Worm (Caenorhabditis elegans) whole organism, young adult: ENCODE results near the gene C40C9.4.
A peak's percentile ranks its signal among the peaks of the same experiment; 100 is the strongest.

Experiments used
- B0035.1 ChIP-seq: sonication (generic microtip); optimal IDR thresholded peaks from 2 replicates; lab custom pipeline; 2016; ENCODE audit warnings: missing genetic modification characterization, mild to moderate bottlenecking, missing compliant biosample characterization, missing genotype, missing genetic modification reagents
- B0261.1 ChIP-seq: sonication (generic microtip); optimal IDR thresholded peaks from 2 replicates; lab custom pipeline; 2016; ENCODE audit warnings: mild to moderate bottlenecking, missing genetic modification characterization, moderate library complexity, missing compliant biosample characterization
- B0336.3 ChIP-seq: fragments of 200-800 bp; sonication (Bioruptor generic); IDR thresholded peaks from 2 replicates; pipeline ENCODE4 v1.3.6; 2022; ENCODE audit warnings: missing genetic modification characterization, missing compliant biosample characterization
- C06A6.2 ChIP-seq: fragments of 200-800 bp; sonication (Bioruptor generic); conservative IDR thresholded peaks from 2 replicates; pipeline ENCODE4 v1.3.6; 2022; ENCODE audit warnings: missing genetic modification characterization, missing compliant biosample characterization
- D2030.7 ChIP-seq: fragments of 200-800 bp; sonication (Bioruptor generic); IDR thresholded peaks from 2 replicates; pipeline ENCODE4 v1.3.6; 2022; ENCODE audit warnings: missing genetic modification reagents, missing genetic modification characterization, missing compliant biosample characterization
- F22D6.2 ChIP-seq: sonication (generic microtip); optimal IDR thresholded peaks from 2 replicates; lab custom pipeline; 2016; ENCODE audit warnings: mild to moderate bottlenecking, missing genetic modification characterization, missing compliant biosample characterization
- F57A8.1 ChIP-seq: fragments of 200-800 bp; sonication (Bioruptor generic); optimal IDR thresholded peaks from 2 replicates; lab custom pipeline; 2018; ENCODE audit warnings: mild to moderate bottlenecking, missing genetic modification characterization, moderate library complexity, missing compliant biosample characterization
- T07F8.4 ChIP-seq: sonication (generic microtip); optimal IDR thresholded peaks from 2 replicates; lab custom pipeline; 2016; ENCODE audit warnings: mild to moderate bottlenecking, missing genetic modification characterization, moderate library complexity, missing compliant biosample characterization
- Y53F4B.3 ChIP-seq: fragments of 200-800 bp; sonication (Bioruptor generic); IDR thresholded peaks from 2 replicates; pipeline ENCODE4 v1.3.6; 2022; ENCODE audit warnings: missing genetic modification reagents, missing genetic modification characterization, missing compliant biosample characterization
- Y67H2A.10 ChIP-seq: fragments of 200-800 bp; sonication (Bioruptor generic); conservative IDR thresholded peaks from 2 replicates; pipeline ENCODE4 v1.3.6; 2022; ENCODE audit warnings: missing genetic modification reagents, missing genetic modification characterization, missing compliant biosample characterization
- Y95B8A.8 ChIP-seq: fragments of 200-800 bp; sonication (Bioruptor generic); IDR thresholded peaks from 2 replicates; pipeline ENCODE4 v1.3.6; 2022; ENCODE audit warnings: missing genetic modification reagents, missing genetic modification characterization, missing compliant biosample characterization
- atf-7 ChIP-seq: sonication (generic microtip); optimal IDR thresholded peaks from 2 replicates; lab custom pipeline; 2017; ENCODE audit warnings: mild to moderate bottlenecking, missing genetic modification characterization, missing compliant biosample characterization
- athp-1 ChIP-seq: sonication (generic microtip); optimal IDR thresholded peaks from 2 replicates; lab custom pipeline; 2017; ENCODE audit warnings: mild to moderate bottlenecking, missing genetic modification characterization, missing compliant biosample characterization
- attf-5 ChIP-seq: fragments of 200-800 bp; sonication (Bioruptor generic); optimal IDR thresholded peaks from 2 replicates; lab custom pipeline; 2018; ENCODE audit warnings: mild to moderate bottlenecking, missing genetic modification characterization, missing compliant biosample characterization
- attf-6 ChIP-seq: fragments of 200-800 bp; sonication (Bioruptor generic); IDR thresholded peaks from 2 replicates; pipeline ENCODE4 v1.3.6; 2022; ENCODE audit warnings: missing genetic modification reagents, missing genetic modification characterization, missing compliant biosample characterization
- bed-1 ChIP-seq: fragments of 200-800 bp; sonication (Bioruptor generic); IDR thresholded peaks from 2 replicates; pipeline ENCODE4 v1.3.6; 2022; ENCODE audit warnings: missing genetic modification reagents, missing genetic modification characterization, missing compliant biosample characterization
- ceh-40 ChIP-seq: fragments of 200-800 bp; sonication (Bioruptor generic); IDR thresholded peaks from 2 replicates; pipeline ENCODE4 v1.3.6; 2022; ENCODE audit warnings: missing genetic modification characterization, missing compliant biosample characterization
- ceh-58 ChIP-seq: fragments of 200-800 bp; sonication (Bioruptor generic); IDR thresholded peaks from 2 replicates; pipeline ENCODE4 v1.3.6; 2022; ENCODE audit warnings: missing genetic modification characterization, missing compliant biosample characterization
- ceh-91 ChIP-seq: fragments of 200-800 bp; sonication (Bioruptor generic); IDR thresholded peaks from 2 replicates; pipeline ENCODE4 v1.3.6; 2022; ENCODE audit warnings: missing genetic modification reagents, missing genetic modification characterization, missing compliant biosample characterization
- die-1 ChIP-seq: sonication (generic microtip); optimal IDR thresholded peaks from 2 replicates; lab custom pipeline; 2016; ENCODE audit warnings: missing genotype, mild to moderate bottlenecking, missing genetic modification characterization, missing compliant biosample characterization
- dox-1 ChIP-seq: fragments of 200-800 bp; sonication (Bioruptor generic); IDR thresholded peaks from 2 replicates; pipeline ENCODE4 v1.3.6; 2022; ENCODE audit warnings: missing genetic modification reagents, missing genetic modification characterization, missing compliant biosample characterization
- dpff-1 ChIP-seq: sonication (generic microtip); optimal IDR thresholded peaks from 2 replicates; lab custom pipeline; 2017; ENCODE audit warnings: mild to moderate bottlenecking, missing genetic modification characterization, missing compliant biosample characterization
- egrh-3 ChIP-seq: fragments of 200-800 bp; sonication (Bioruptor generic); IDR thresholded peaks from 2 replicates; pipeline ENCODE4 v1.3.6; 2022; ENCODE audit warnings: missing genetic modification reagents, missing genetic modification characterization, missing compliant biosample characterization
- ets-4 ChIP-seq: fragments of 200-800 bp; sonication (Bioruptor generic); optimal IDR thresholded peaks from 2 replicates; lab custom pipeline; 2018; ENCODE audit warnings: mild to moderate bottlenecking, missing genetic modification characterization, missing compliant biosample characterization
- him-1 ChIP-seq: sonication (generic microtip); optimal IDR thresholded peaks from 2 replicates; lab custom pipeline; 2016; ENCODE audit warnings: missing genotype, missing genetic modification reagents, missing genetic modification characterization, missing compliant biosample characterization
- hmg-1.2 ChIP-seq: fragments of 200-800 bp; sonication (Bioruptor generic); IDR thresholded peaks from 2 replicates; pipeline ENCODE4 v1.3.6; 2022; ENCODE audit warnings: missing genetic modification reagents, missing genetic modification characterization, missing compliant biosample characterization
- hrde-1 ChIP-seq: sonication (generic microtip); optimal IDR thresholded peaks from 2 replicates; lab custom pipeline; 2016; ENCODE audit warnings: missing genetic modification characterization, mild to moderate bottlenecking, missing compliant biosample characterization, moderate library complexity, missing genotype, missing genetic modification reagents, borderline replicate concordance
- lag-1 ChIP-seq: fragments of 200-800 bp; sonication (Bioruptor generic); IDR thresholded peaks from 2 replicates; pipeline ENCODE4 v1.3.6; 2022; ENCODE audit warnings: missing genetic modification reagents, missing genetic modification characterization, missing compliant biosample characterization
- madf-6 ChIP-seq: fragments of 200-800 bp; sonication (Bioruptor generic); IDR thresholded peaks from 2 replicates; pipeline ENCODE4 v1.3.6; 2022; ENCODE audit warnings: missing genetic modification reagents, missing genetic modification characterization, missing compliant biosample characterization
- mcd-1 ChIP-seq: fragments of 200-800 bp; sonication (Bioruptor generic); IDR thresholded peaks from 2 replicates; pipeline ENCODE4 v1.3.6; 2022; ENCODE audit warnings: missing genetic modification reagents, missing genetic modification characterization, missing compliant biosample characterization
- mel-28 ChIP-seq: sonication (generic microtip); optimal IDR thresholded peaks from 2 replicates; lab custom pipeline; 2016; ENCODE audit warnings: borderline replicate concordance, mild to moderate bottlenecking, missing genetic modification characterization, missing compliant biosample characterization
- mes-4 ChIP-seq: sonication (generic microtip); optimal IDR thresholded peaks from 2 replicates; lab custom pipeline; 2016; ENCODE audit warnings: missing genotype, missing genetic modification characterization, missing compliant biosample characterization
- mxl-1 ChIP-seq: sonication (generic microtip); optimal IDR thresholded peaks from 2 replicates; lab custom pipeline; 2016; ENCODE audit warnings: missing genetic modification characterization, missing compliant biosample characterization
- nfya-2 ChIP-seq: fragments of 200-800 bp; sonication (Bioruptor generic); IDR thresholded peaks from 2 replicates; pipeline ENCODE4 v1.3.6; 2022; ENCODE audit warnings: missing genetic modification reagents, missing genetic modification characterization, missing compliant biosample characterization
- nhr-80 ChIP-seq: sonication (generic microtip); optimal IDR thresholded peaks from 2 replicates; lab custom pipeline; 2016; ENCODE audit warnings: missing genetic modification characterization, missing compliant biosample characterization
- nhr-90 ChIP-seq: sonication (generic microtip); optimal IDR thresholded peaks from 2 replicates; lab custom pipeline; 2016; ENCODE audit warnings: missing genotype, mild to moderate bottlenecking, missing genetic modification characterization, missing compliant biosample characterization
- snpc-1.1 ChIP-seq: sonication (generic microtip); optimal IDR thresholded peaks from 2 replicates; lab custom pipeline; 2017; ENCODE audit warnings: missing genetic modification characterization, mild to moderate bottlenecking, missing compliant biosample characterization, antibody characterized with exemption, moderate library complexity, missing genotype, missing genetic modification reagents; ENCODE audit not compliant: insufficient read depth
- snpc-4 ChIP-seq, 5 experiments: fragments of 150-350 bp in 1 of 5; sonication (generic microtip) in 4 of 5; optimal IDR thresholded peaks; 2 replicates each; lab custom pipeline; 2014 to 2018; ENCODE audit warnings: missing genetic modification characterization in 5 of 5, missing biosample characterization in 3 of 5, antibody characterized with exemption in 2 of 5, mild to moderate bottlenecking in 2 of 5, missing compliant biosample characterization in 2 of 5, missing genotype in 2 of 5, moderate library complexity in 2 of 5, missing genetic modification reagents in 1 of 5
- sptf-2 ChIP-seq: fragments of 200-800 bp; sonication (Bioruptor generic); optimal IDR thresholded peaks from 2 replicates; lab custom pipeline; 2018; ENCODE audit warnings: mild to moderate bottlenecking, missing genetic modification characterization, missing compliant biosample characterization
- tbp1 ChIP-seq: fragments of 200-800 bp; sonication (Bioruptor generic); optimal IDR thresholded peaks from 2 replicates; lab custom pipeline; 2018; ENCODE audit warnings: mild to moderate bottlenecking, missing genetic modification characterization, missing compliant biosample characterization
- unc-62 ChIP-seq: fragments of 150-350 bp; optimal IDR thresholded peaks from 2 replicates; lab custom pipeline; 2014; ENCODE audit warnings: missing biosample characterization, missing genetic modification reagents, missing genetic modification characterization

Gene C40C9.4

DNA sequence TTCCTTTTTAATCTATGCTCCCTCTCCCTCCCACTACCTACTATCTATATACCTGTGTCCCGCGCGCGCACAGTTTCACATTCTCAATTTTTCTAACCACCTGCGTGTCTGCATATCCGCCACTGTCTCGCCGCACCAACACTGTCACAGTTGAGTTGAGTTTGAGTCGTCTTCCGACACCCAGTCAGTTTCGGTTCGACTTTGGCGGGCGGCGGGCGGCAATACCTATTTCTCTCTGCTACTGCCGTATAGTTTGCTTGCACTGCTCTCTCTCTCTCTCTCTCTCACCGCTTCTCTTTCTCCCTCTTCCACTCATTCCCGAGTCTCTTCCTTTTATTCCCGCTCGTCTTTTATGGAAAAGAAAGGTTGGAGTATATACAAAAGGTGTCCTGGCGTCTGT, 24.5 kb downstream of the C40C9.4 start (continued):
- TF ChIP-seq nfya-2 (GFP tag; lab: Robert Waterston, UW) (no peak), dox-1 (peak; percentile 82), dpff-1 (tag; lab: Kevin White, UChicago) (no peak), D2030.7 (GFP tag; lab: Robert Waterston, UW) (no peak), ceh-91 (GFP tag; lab: Robert Waterston, UW) (no peak), sptf-2 (GFP tag; lab: Kevin White, UChicago) (no peak), Y53F4B.3 (GFP tag; lab: Robert Waterston, UW) (no peak), athp-1 (no peak), snpc-4 (GFP tag; optimal IDR thresholded peaks at IDR 0.05; lab: Kevin White, UChicago) (no peak), snpc-4 (tag; optimal IDR thresholded peaks at IDR 0.05; lab: Kevin White, UChicago) (no peak), die-1 (tag; lab: Kevin White, UChicago) (peak; percentile 10), unc-62 (GFP tag; lab: Kevin White, UChicago) (peak; percentile 21), B0261.1 (no peak), egrh-3 (peak; percentile 56; the same call in 1 of the 2 replicates), mel-28 (tag; lab: Kevin White, UChicago) (no peak), mes-4 (tag; lab: Kevin White, UChicago) (no peak), snpc-1.1 (tag; lab: Kevin White, UChicago) (no peak), mcd-1 (no peak), attf-5 (GFP tag; lab: Kevin White, UChicago) (peak; percentile 44), atf-7 (tag; lab: Kevin White, UChicago) (peak; percentile 33), C06A6.2 (GFP tag; lab: Robert Waterston, UW) (no peak), ceh-58 (GFP tag; lab: Robert Waterston, UW) (no peak), attf-6 (GFP tag; lab: Robert Waterston, UW) (no peak), tbp1 (peak; percentile 28), F57A8.1 (no peak), ets-4 (GFP tag; lab: Kevin White, UChicago) (no peak), madf-6 (peak; percentile 53), ceh-40 (GFP tag; lab: Robert Waterston, UW) (no peak), hmg-1.2 (peak; percentile 71; the same call in 1 of the 2 replicates), Y95B8A.8 (GFP tag; lab: Robert Waterston, UW) (no peak), nhr-90 (tag; lab: Kevin White, UChicago) (no peak), Y67H2A.10 (GFP tag; lab: Robert Waterston, UW) (no peak), lag-1 (GFP tag; lab: Robert Waterston, UW) (no peak), hrde-1 (no peak), B0336.3 (peak; percentile 58; the same call in 1 of the 2 replicates)

DNA sequence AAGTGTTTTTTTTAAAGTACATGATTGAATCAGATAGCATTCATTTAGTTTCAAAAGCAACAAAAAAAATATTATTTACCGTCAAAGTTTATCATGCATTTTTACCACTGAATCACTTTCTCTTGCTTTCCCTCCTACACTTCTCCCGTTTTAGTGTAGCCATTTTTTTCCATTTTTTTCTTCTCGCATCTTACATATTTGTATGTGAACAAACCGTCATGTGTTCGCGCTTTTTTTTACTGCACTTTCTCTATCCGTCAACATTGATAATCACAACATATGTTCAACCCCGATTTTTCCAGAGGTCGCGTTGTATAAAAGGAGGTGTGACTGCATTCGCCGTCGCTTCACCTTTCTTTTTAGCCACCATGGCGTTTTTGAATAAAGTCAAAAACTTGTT, 26.0 kb downstream of the C40C9.4 start, which contains the start of gene gck-4:
gck-4 (plus strand) TSS at position 301 of the 400 bp plus-strand sequence.
- no peak for TF ChIP-seq T07F8.4 (tag; lab: Kevin White, UChicago)
- no peak for TF ChIP-seq B0035.1 (tag; lab: Kevin White, UChicago)
- no peak for TF ChIP-seq mxl-1 (tag; lab: Kevin White, UChicago)
- no peak for TF ChIP-seq atf-7 (tag; lab: Kevin White, UChicago)
- TF ChIP-seq, all 124 proteins: peak for 0

- TF ChIP-seq F22D6.2 (tag; lab: Kevin White, UChicago) (no peak), atf-7 (tag; lab: Kevin White, UChicago) (no peak), bed-1 (GFP tag; lab: Robert Waterston, UW) (no peak), him-1 (tag; lab: Kevin White, UChicago) (no peak), nhr-80 (tag; lab: Kevin White, UChicago) (peak; percentile 41)
Observed at ce11 chrX:13685725-13686124, 34.8 kb downstream of the C40C9.4 start.
